Fruit fly (Drosophila melanogaster) whole organism: Measurements from ENCODE around the gene Zip99C.

Experiments used
- CG8478 ChIP-seq: fragments of >200 bp; optimal IDR thresholded peaks from 2 replicates; lab custom pipeline; 2018; ENCODE audit warnings: inconsistent platforms
- Dll ChIP-seq: fragments of >200 bp; optimal IDR thresholded peaks from 2 replicates; lab custom pipeline; 2017
- EcR ChIP-seq, 2 experiments: fragments of >200 bp; optimal IDR thresholded peaks; 2 replicates each; lab custom pipeline; 2017; ENCODE audit warnings: missing biosample characterization in 2 of 2, missing genetic modification characterization in 2 of 2, missing genetic modification reagents in 2 of 2
- pan ChIP-seq: fragments of >200 bp; optimal IDR thresholded peaks from 2 replicates; lab custom pipeline; 2017
- psq ChIP-seq: fragments of >200 bp; optimal IDR thresholded peaks from 2 replicates; lab custom pipeline; 2017
- usp ChIP-seq: fragments of >200 bp; optimal IDR thresholded peaks from 2 replicates; lab custom pipeline; 2017; ENCODE audit warnings: missing biosample characterization, missing genetic modification characterization, mixed read lengths

Zip99C gene

dm6 chr3R:29876232-29876631 is 7.5 kb upstream of the Zip99C start:
- TF ChIP-seq pan (lab: Kevin White, UChicago) (no peak), usp (GFP tag; lab: Kevin White, UChicago) (no peak), Dll (lab: Kevin White, UChicago) (no peak), psq (lab: Kevin White, UChicago) (no peak), EcR (GFP tag; optimal IDR thresholded peaks at IDR 0.05; lab: Kevin White, UChicago) (no peak), CG8478 (lab: Kevin White, UChicago) (no peak)

dm6 chr3R:29875830-29876229 is 7.1 kb upstream of the Zip99C start:
- TF ChIP-seq Dll (lab: Kevin White, UChicago), result no peak
- TF ChIP-seq CG8478 (lab: Kevin White, UChicago), result no peak
- no peak for TF ChIP-seq psq (lab: Kevin White, UChicago)
- TF ChIP-seq pan (lab: Kevin White, UChicago), result no peak
- no peak for TF ChIP-seq usp (GFP tag; lab: Kevin White, UChicago)
- no peak for TF ChIP-seq EcR (GFP tag; optimal IDR thresholded peaks at IDR 0.05; lab: Kevin White, UChicago)

- no peak for TF ChIP-seq EcR (GFP tag; optimal IDR thresholded peaks at IDR 0.05; lab: Kevin White, UChicago)
- TF ChIP-seq CG8478 (lab: Kevin White, UChicago), result no peak
- no peak for TF ChIP-seq psq (lab: Kevin White, UChicago)
- no peak for TF ChIP-seq usp (GFP tag; lab: Kevin White, UChicago)
- no peak for TF ChIP-seq Dll (lab: Kevin White, UChicago)
These were observed 624 bp upstream of the Zip99C start, which contains the start of gene CG34133 for dm6 chr3R:29869350-29869688. Gene CG34133, plus strand, starts transcription at chr3R:29869365.

dm6 chr3R:29867895-29868294 is 800 bp downstream of the Zip99C start:
- no peak for TF ChIP-seq Dll (lab: Kevin White, UChicago)
- TF ChIP-seq psq (lab: Kevin White, UChicago), result no peak
- no peak for TF ChIP-seq pan (lab: Kevin White, UChicago)
- no peak for TF ChIP-seq EcR (GFP tag; optimal IDR thresholded peaks at IDR 0.05; lab: Kevin White, UChicago)
- TF ChIP-seq CG8478 (lab: Kevin White, UChicago), result no peak
- no peak for TF ChIP-seq usp (GFP tag; lab: Kevin White, UChicago)

- TF ChIP-seq EcR (GFP tag; optimal IDR thresholded peaks at IDR 0.05; lab: Kevin White, UChicago) (no peak), pan (lab: Kevin White, UChicago) (no peak), Dll (lab: Kevin White, UChicago) (no peak), CG8478 (lab: Kevin White, UChicago) (no peak), psq (lab: Kevin White, UChicago) (no peak), usp (GFP tag; lab: Kevin White, UChicago) (no peak)
These were observed 1.2 kb downstream of the Zip99C start for dm6 chr3R:29867470-29867869.

- TF ChIP-seq usp (GFP tag; lab: Kevin White, UChicago), result no peak
- no peak for TF ChIP-seq psq (lab: Kevin White, UChicago)
- no peak for TF ChIP-seq Dll (lab: Kevin White, UChicago)
- no peak for TF ChIP-seq CG8478 (lab: Kevin White, UChicago)
- TF ChIP-seq EcR (GFP tag; optimal IDR thresholded peaks at IDR 0.05; lab: Kevin White, UChicago), result no peak
- TF ChIP-seq pan (lab: Kevin White, UChicago), result no peak
These were observed 2.0 kb downstream of the Zip99C start for dm6 chr3R:29866706-29867105.

- TF ChIP-seq EcR (GFP tag; optimal IDR thresholded peaks at IDR 0.05; lab: Kevin White, UChicago), result no peak
- no peak for TF ChIP-seq Dll (lab: Kevin White, UChicago)
- TF ChIP-seq pan (lab: Kevin White, UChicago), result no peak
- no peak for TF ChIP-seq usp (GFP tag; lab: Kevin White, UChicago)
- TF ChIP-seq CG8478 (lab: Kevin White, UChicago), result no peak
- TF ChIP-seq psq (lab: Kevin White, UChicago), result no peak
These were observed 5.9 kb downstream of the Zip99C start for dm6 chr3R:29862795-29863194.

dm6 chr3R:29861432-29862249 is 7.1 kb downstream of the Zip99C start, which contains the start of the genes CG15514 and RpS8:
Gene CG15514, minus strand, starts transcription at chr3R:29861494.
Gene RpS8, plus strand, starts transcription at chr3R:29861582.
- TF ChIP-seq usp (GFP tag; lab: Kevin White, UChicago), result no peak
- TF ChIP-seq EcR (GFP tag; optimal IDR thresholded peaks at IDR 0.05; lab: Kevin White, UChicago), result no peak
- TF ChIP-seq psq (lab: Kevin White, UChicago), result no peak
- TF ChIP-seq Dll (lab: Kevin White, UChicago), result no peak
- no peak for TF ChIP-seq CG8478 (lab: Kevin White, UChicago)
- no peak for TF ChIP-seq pan (lab: Kevin White, UChicago)

dm6 chr3R:29859763-29860162 is 8.9 kb downstream of the Zip99C start:
- TF ChIP-seq EcR (GFP tag; optimal IDR thresholded peaks at IDR 0.05; lab: Kevin White, UChicago), result no peak
- no peak for TF ChIP-seq CG8478 (lab: Kevin White, UChicago)
- no peak for TF ChIP-seq Dll (lab: Kevin White, UChicago)
- TF ChIP-seq usp (GFP tag; lab: Kevin White, UChicago), result no peak
- no peak for TF ChIP-seq pan (lab: Kevin White, UChicago)
- TF ChIP-seq psq (lab: Kevin White, UChicago), result no peak

- TF ChIP-seq EcR (GFP tag; optimal IDR thresholded peaks at IDR 0.05; lab: Kevin White, UChicago) (no peak), usp (GFP tag; lab: Kevin White, UChicago) (no peak), Dll (lab: Kevin White, UChicago) (no peak), CG8478 (lab: Kevin White, UChicago) (no peak), pan (lab: Kevin White, UChicago) (no peak), psq (lab: Kevin White, UChicago) (no peak)
These were observed 9.9 kb downstream of the Zip99C start, which contains the start of gene CG7824 for dm6 chr3R:29858806-29859205. Gene CG7824, minus strand, starts transcription at chr3R:29858936.

- TF ChIP-seq CG8478 (lab: Kevin White, UChicago) (no peak), psq (lab: Kevin White, UChicago) (no peak), EcR (GFP tag; optimal IDR thresholded peaks at IDR 0.05; lab: Kevin White, UChicago) (no peak), Dll (lab: Kevin White, UChicago) (no peak), usp (GFP tag; lab: Kevin White, UChicago) (no peak), pan (lab: Kevin White, UChicago) (no peak)
These were observed 11.5 kb downstream of the Zip99C start, which contains the start of gene dgt1 for dm6 chr3R:29857228-29857627. Gene dgt1, minus strand, starts transcription at chr3R:29857491.
